Fruit fly (Drosophila melanogaster): ENCODE results near the gene CG34132.
A peak's percentile ranks its signal among the peaks of the same experiment; 100 is the strongest.

Gene CG34132

DNA sequence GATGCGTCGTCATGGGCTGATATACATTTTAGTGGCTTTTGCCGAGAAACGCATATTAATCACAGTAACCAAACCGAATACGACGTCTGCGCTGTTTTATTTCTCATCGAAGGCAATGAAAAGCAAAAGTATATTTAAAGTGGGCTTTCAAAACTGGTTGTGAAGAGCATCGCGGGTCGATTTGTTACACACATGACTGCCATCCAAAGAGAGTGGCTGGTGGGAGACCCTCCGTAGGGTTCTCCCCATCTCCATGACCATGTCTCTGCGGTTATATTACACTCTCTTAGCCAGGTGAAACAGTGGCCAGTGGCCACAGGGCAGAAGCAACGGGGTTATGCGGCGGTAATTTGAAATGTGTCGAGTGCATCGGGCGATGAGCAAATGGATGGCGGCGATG lies 4.8 kb upstream of the CG34132 start (continued):
- peak; percentile 69 for TF ChIP-seq nom (GFP tag; optimal IDR thresholded peaks at IDR 0.05)
- TF ChIP-seq Drgx (GFP tag; IDR thresholded peaks at IDR 0.05), result no peak
- peak; percentile 63 for TF ChIP-seq gsb-n (tag; optimal IDR thresholded peaks at IDR 0.05)
- TF ChIP-seq gro (GFP tag; optimal IDR thresholded peaks at IDR 0.05), result no peak
- peak; percentile 0 for TF ChIP-seq HLHmδ (GFP tag; optimal IDR thresholded peaks at IDR 0.05)
- no peak for TF ChIP-seq rib (GFP tag; IDR thresholded peaks at IDR 0.05)
- TF ChIP-seq CG17802 (tag; optimal IDR thresholded peaks at IDR 0.05), result no peak
- TF ChIP-seq eve (GFP tag; optimal IDR thresholded peaks at IDR 0.05), result no peak
- TF ChIP-seq CG10209 (GFP tag; optimal IDR thresholded peaks at IDR 0.05), result no peak
- peak; percentile 98 for TF ChIP-seq Blimp-1 (GFP tag; optimal IDR thresholded peaks at IDR 0.05)
- no peak for TF ChIP-seq Optix (GFP tag; IDR thresholded peaks at IDR 0.05)
- TF ChIP-seq CG12769 (tag; optimal IDR thresholded peaks at IDR 0.05), result peak; percentile 71
- TF ChIP-seq CG34224 (GFP tag; IDR thresholded peaks at IDR 0.05; ENCODE audit: partially characterized antibody), result peak; percentile 19; the same call in 1 of the 3 replicates
- peak; percentile 1 for TF ChIP-seq kni (GFP tag; optimal IDR thresholded peaks at IDR 0.05)
- no peak for TF ChIP-seq CG8924 (tag; optimal IDR thresholded peaks at IDR 0.05)
- TF ChIP-seq Trl (optimal IDR thresholded peaks at IDR 0.05), result peak; percentile 42 to 51
- TF ChIP-seq Trl (GFP tag; optimal IDR thresholded peaks at IDR 0.05), result no peak
- no peak for TF ChIP-seq tgo (GFP tag; IDR thresholded peaks at IDR 0.05)

DNA sequence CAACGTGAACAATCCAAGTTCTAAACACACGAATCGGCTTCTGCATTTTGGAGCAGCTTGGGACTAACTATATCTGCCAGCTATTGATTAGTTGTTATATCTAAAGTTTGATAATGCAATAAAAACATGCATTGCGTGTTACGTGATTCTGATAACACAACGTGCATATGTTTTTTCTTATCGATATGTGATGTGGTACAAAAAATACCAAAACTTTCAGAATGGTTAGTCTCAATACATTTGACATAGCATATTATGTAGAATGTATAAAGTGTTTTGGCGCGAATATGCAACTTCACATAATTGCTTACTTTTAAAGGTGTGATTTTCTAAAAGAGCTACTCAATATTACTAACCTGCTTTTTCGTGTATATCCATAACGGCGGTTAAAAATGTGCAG lies 649 bp downstream of the CG34132 start:
- TF ChIP-seq zen2 (GFP tag; IDR thresholded peaks at IDR 0.05; ENCODE audit: partially characterized antibody) (peak; percentile 74; the same call in 2 of the 3 replicates), Dll (GFP tag; IDR thresholded peaks at IDR 0.05; ENCODE audit: partially characterized antibody) (peak; percentile 60), Scr (GFP tag; IDR thresholded peaks at IDR 0.05; ENCODE audit: partially characterized antibody) (peak; percentile 65), mld (GFP tag; IDR thresholded peaks at IDR 0.05; ENCODE audit: partially characterized antibody) (0 out of 3 replicates have a peak, but pooled peaks have one; percentile 38), Hr78 (GFP tag; optimal IDR thresholded peaks at IDR 0.05) (no peak), CG9437 (GFP tag; optimal IDR thresholded peaks at IDR 0.05) (peak; percentile 92), Dp (GFP tag; optimal IDR thresholded peaks at IDR 0.05) (peak; percentile 71), CG1603 (tag; optimal IDR thresholded peaks at IDR 0.05) (peak; percentile 18), CG6791 (GFP tag; IDR thresholded peaks at IDR 0.05; ENCODE audit: partially characterized antibody) (peak; percentile 76), Sry-δ (GFP tag; optimal IDR thresholded peaks at IDR 0.05) (peak; percentile 23), HLH4C (GFP tag; IDR thresholded peaks at IDR 0.05; ENCODE audit: partially characterized antibody) (peak; percentile 52; the same call in 2 of the 3 replicates), GATAe (GFP tag; conservative IDR thresholded peaks at IDR 0.05) (no peak), inv (GFP tag; IDR thresholded peaks at IDR 0.05; ENCODE audit: partially characterized antibody) (peak; percentile 62), CG3838 (GFP tag; optimal IDR thresholded peaks at IDR 0.05) (no peak), so (GFP tag; IDR thresholded peaks at IDR 0.05) (no peak), sisA (GFP tag; IDR thresholded peaks at IDR 0.05) (no peak), E2f2 (GFP tag; IDR thresholded peaks at IDR 0.05) (peak; percentile 77), stwl (tag; optimal IDR thresholded peaks at IDR 0.05) (peak; percentile 31), en (GFP tag; optimal IDR thresholded peaks at IDR 0.05) (no peak), CG9797 (GFP tag; optimal IDR thresholded peaks at IDR 0.05) (no peak), amos (GFP tag; IDR thresholded peaks at IDR 0.05; ENCODE audit: partially characterized antibody) (peak; percentile 81), CG8359 (GFP tag; optimal IDR thresholded peaks at IDR 0.05; ENCODE audit: borderline replicate concordance) (no peak), CG2129 (GFP tag; IDR thresholded peaks at IDR 0.05; ENCODE audit: partially characterized antibody) (peak; percentile 24; the same call in 1 of the 2 replicates), CG3407 (GFP tag; optimal IDR thresholded peaks at IDR 0.05) (no peak), CG14860 (GFP tag; IDR thresholded peaks at IDR 0.05; ENCODE audit: partially characterized antibody) (peak; percentile 66), eve (GFP tag; optimal IDR thresholded peaks at IDR 0.05) (peak in 1 of 2 experiments; percentile 40), pfk (GFP tag; optimal IDR thresholded peaks at IDR 0.05) (no peak), CG5180 (GFP tag; optimal IDR thresholded peaks at IDR 0.05) (no peak), tna (GFP tag; IDR thresholded peaks at IDR 0.05; ENCODE audit: partially characterized antibody) (peak; percentile 26; the same call in 1 of the 2 replicates), CG42726 (GFP tag; IDR thresholded peaks at IDR 0.05; ENCODE audit: partially characterized antibody) (peak; percentile 73; the same call in 1 of the 2 replicates), CG30431 (GFP tag; optimal IDR thresholded peaks at IDR 0.05) (no peak)

All from whole organism, embryonic.